Worm (Caenorhabditis elegans) whole organism, late embryonic: ENCODE data around the gene dyf-3.

Source experiments
- K02D7.2 ChIP-seq: sonication (generic microtip); optimal IDR thresholded peaks from 2 replicates; lab custom pipeline; 2017; ENCODE audit warnings: mild to moderate bottlenecking, missing genetic modification characterization, missing compliant biosample characterization
- K09A11.1 ChIP-seq: sonication (generic microtip); optimal IDR thresholded peaks from 2 replicates; lab custom pipeline; 2017; ENCODE audit warnings: antibody characterized with exemption, mild to moderate bottlenecking, missing genetic modification characterization, missing compliant biosample characterization; ENCODE audit not compliant: insufficient read depth
- ama-1 ChIP-seq: fragments of 150-350 bp; optimal IDR thresholded peaks from 2 replicates; lab custom pipeline; 2014
- dve-1 ChIP-seq: sonication (generic microtip); optimal IDR thresholded peaks from 2 replicates; lab custom pipeline; 2017; ENCODE audit warnings: antibody characterized with exemption, mild to moderate bottlenecking, missing genetic modification characterization, missing compliant biosample characterization
- fkh-6 ChIP-seq: sonication (generic microtip); optimal IDR thresholded peaks from 2 replicates; lab custom pipeline; 2016; ENCODE audit warnings: missing genetic modification characterization, missing compliant biosample characterization
- lim-6 ChIP-seq: sonication (generic microtip); optimal IDR thresholded peaks from 2 replicates; lab custom pipeline; 2016; ENCODE audit warnings: missing genetic modification characterization, missing compliant biosample characterization
- lin-11 ChIP-seq: fragments of 200-800 bp; sonication (Bioruptor generic); optimal IDR thresholded peaks from 2 replicates; lab custom pipeline; 2018; ENCODE audit warnings: mild to moderate bottlenecking, missing genetic modification characterization, missing compliant biosample characterization
- nhr-232 ChIP-seq: sonication (generic microtip); optimal IDR thresholded peaks from 2 replicates; lab custom pipeline; 2016; ENCODE audit warnings: missing genetic modification characterization, missing compliant biosample characterization
- sox-4 ChIP-seq: sonication (generic microtip); optimal IDR thresholded peaks from 2 replicates; lab custom pipeline; 2017; ENCODE audit warnings: mild to moderate bottlenecking, missing genetic modification characterization, inconsistent platforms, missing compliant biosample characterization
- unc-55 ChIP-seq: sonication (generic microtip); optimal IDR thresholded peaks from 2 replicates; lab custom pipeline; 2017; ENCODE audit warnings: missing biosample characterization, missing genetic modification reagents, missing genetic modification characterization
- zip-5 ChIP-seq: sonication (generic microtip); optimal IDR thresholded peaks from 2 replicates; lab custom pipeline; 2016; ENCODE audit warnings: missing genetic modification characterization, missing compliant biosample characterization

DNA sequence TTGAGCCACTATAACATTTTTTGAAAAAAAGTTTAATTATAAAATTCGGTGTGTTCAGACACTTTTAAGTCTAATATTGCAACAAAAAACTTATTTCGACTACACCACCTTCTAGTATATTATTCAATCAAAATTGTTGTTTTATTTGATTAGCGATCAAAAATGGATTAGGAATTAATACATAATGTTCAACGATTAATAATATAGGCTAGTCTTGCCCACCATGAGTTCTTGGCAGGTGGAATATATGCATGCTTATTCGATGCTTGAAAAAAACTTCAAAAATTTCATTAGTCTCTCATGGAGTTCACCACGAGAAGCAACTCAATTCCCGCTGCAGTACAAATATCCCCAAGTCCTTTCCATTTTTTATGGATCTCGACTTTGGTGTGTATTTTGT is 37.0 kb upstream of the dyf-3 start, which contains the start of gene srz-32:
- TF ChIP-seq K09A11.1 (no peak), fkh-6 (tag; lab: Kevin White, UChicago) (no peak), K02D7.2 (no peak), nhr-232 (no peak), unc-55 (GFP tag; lab: Kevin White, UChicago) (no peak), zip-5 (no peak), dve-1 (no peak), lin-11 (tag; lab: Kevin White, UChicago) (no peak), ama-1 (lab: Kevin White, UChicago) (no peak), lim-6 (no peak), sox-4 (tag; lab: Kevin White, UChicago) (no peak)
